Fruit fly (Drosophila melanogaster) whole organism, embryonic: ENCODE data around the gene CG14154.
A peak's percentile ranks its signal among the peaks of the same experiment; 100 is the strongest.

Experiments
- Atf3 ChIP-seq: fragments of 200-800 bp; sonication (Bioruptor generic); optimal IDR thresholded peaks from 3 replicates; lab custom pipeline; 2016; ENCODE audit warnings: missing biosample characterization, missing genetic modification characterization
- Atf6 ChIP-seq: fragments of 200-800 bp; sonication (Bioruptor generic); IDR thresholded peaks from 2 replicates; pipeline ENCODE4 v1.3.6; 2022; ENCODE audit warnings: missing biosample characterization, missing genetic modification characterization
- Bgb ChIP-seq: fragments of 200-800 bp; sonication (Bioruptor generic); IDR thresholded peaks from 2 replicates; pipeline ENCODE4 v1.3.6; 2022; ENCODE audit warnings: missing biosample characterization, missing genetic modification characterization; ENCODE audit not compliant: partially characterized antibody
- Blimp-1 ChIP-seq: fragments of 200-800 bp; sonication (Bioruptor generic); optimal IDR thresholded peaks from 3 replicates; lab custom pipeline; 2018; ENCODE audit warnings: missing biosample characterization, missing genetic modification characterization, mild to moderate bottlenecking, moderate library complexity, missing genetic modification reagents
- CG11247 ChIP-seq: fragments of 200-800 bp; sonication (Bioruptor generic); IDR thresholded peaks from 2 replicates; pipeline ENCODE4 v1.3.6; 2022; ENCODE audit warnings: missing biosample characterization, missing genetic modification characterization
- CG12071 ChIP-seq: fragments of 200-800 bp; sonication (Bioruptor generic); optimal IDR thresholded peaks from 3 replicates; lab custom pipeline; 2018; ENCODE audit warnings: missing biosample characterization, mild to moderate bottlenecking, missing genetic modification characterization
- CG13296 ChIP-seq: fragments of 200-800 bp; sonication (Bioruptor generic); optimal IDR thresholded peaks from 3 replicates; lab custom pipeline; 2018; ENCODE audit warnings: missing biosample characterization, mild to moderate bottlenecking, missing genetic modification characterization
- CG1529 ChIP-seq: fragments of 200-800 bp; sonication (Bioruptor generic); optimal IDR thresholded peaks from 3 replicates; lab custom pipeline; 2018; ENCODE audit warnings: missing biosample characterization, missing genetic modification characterization
- CG17361 ChIP-seq: fragments of 200-800 bp; sonication (Bioruptor generic); IDR thresholded peaks from 3 replicates; pipeline ENCODE4 v1.3.6; 2022; ENCODE audit warnings: missing biosample characterization, missing genetic modification characterization
- CG2120 ChIP-seq: fragments of 200-800 bp; sonication (Bioruptor generic); optimal IDR thresholded peaks from 3 replicates; lab custom pipeline; 2016; ENCODE audit warnings: missing biosample characterization, missing genetic modification characterization
- CG2199 ChIP-seq: fragments of 200-800 bp; sonication (Bioruptor generic); IDR thresholded peaks from 3 replicates; pipeline ENCODE4 v1.3.6; 2022; ENCODE audit warnings: missing biosample characterization, missing genetic modification characterization
- CG2712 ChIP-seq: fragments of 200-800 bp; optimal IDR thresholded peaks from 3 replicates; lab custom pipeline; 2019; ENCODE audit warnings: missing biosample characterization, mild to moderate bottlenecking, missing genetic modification characterization, moderate library complexity
- CG32772 ChIP-seq: fragments of 200-800 bp; sonication (Bioruptor generic); IDR thresholded peaks from 2 replicates; pipeline ENCODE4 v1.3.6; 2022; ENCODE audit warnings: missing biosample characterization, missing genetic modification characterization
- CG3407 ChIP-seq: fragments of 200-800 bp; sonication (Bioruptor generic); optimal IDR thresholded peaks from 2 replicates; lab custom pipeline; 2018; ENCODE audit warnings: missing biosample characterization, mild to moderate bottlenecking, missing genetic modification characterization
- CG4360 ChIP-seq: fragments of 200-800 bp; sonication (Bioruptor generic); IDR thresholded peaks from 2 replicates; pipeline ENCODE4 v1.3.6; 2022; ENCODE audit warnings: missing biosample characterization, missing genetic modification characterization
- CG4424 ChIP-seq: fragments of 200-800 bp; sonication (Bioruptor generic); optimal IDR thresholded peaks from 3 replicates; lab custom pipeline; 2016; ENCODE audit warnings: missing biosample characterization, missing genetic modification characterization
- CG6175 ChIP-seq: fragments of 200-800 bp; sonication (Bioruptor generic); IDR thresholded peaks from 3 replicates; pipeline ENCODE4 v1.3.6; 2022; ENCODE audit warnings: missing biosample characterization, missing genetic modification characterization
- CG6689 ChIP-seq: fragments of 200-800 bp; sonication (Bioruptor generic); IDR thresholded peaks from 2 replicates; pipeline ENCODE4 v1.3.6; 2022; ENCODE audit warnings: missing biosample characterization, missing genetic modification characterization
- CG6765 ChIP-seq: fragments of 200-800 bp; sonication (Bioruptor generic); optimal IDR thresholded peaks from 3 replicates; lab custom pipeline; 2017; ENCODE audit warnings: missing biosample characterization, mild to moderate bottlenecking, missing genetic modification characterization
- CG6813 ChIP-seq: fragments of 200-800 bp; sonication (Bioruptor generic); optimal IDR thresholded peaks from 2 replicates; lab custom pipeline; 2017; ENCODE audit warnings: missing biosample characterization, missing genetic modification characterization, mild to moderate bottlenecking, moderate library complexity, missing genetic modification reagents
- CG7928 ChIP-seq: fragments of 200-800 bp; sonication (Bioruptor generic); optimal IDR thresholded peaks from 2 replicates; lab custom pipeline; 2017; ENCODE audit warnings: missing biosample characterization, mild to moderate bottlenecking, missing genetic modification characterization
- CG8944 ChIP-seq: fragments of 200-800 bp; sonication (Bioruptor generic); optimal IDR thresholded peaks from 3 replicates; lab custom pipeline; 2016; ENCODE audit warnings: missing biosample characterization, missing genetic modification characterization
- CG9215 ChIP-seq: fragments of 200-800 bp; sonication (Bioruptor generic); IDR thresholded peaks from 2 replicates; pipeline ENCODE4 v1.3.6; 2022; ENCODE audit warnings: missing biosample characterization, missing genetic modification characterization
- CG9876 ChIP-seq: fragments of 200-800 bp; sonication (Bioruptor generic); optimal IDR thresholded peaks from 2 replicates; lab custom pipeline; 2016; ENCODE audit warnings: missing biosample characterization, missing genetic modification characterization
- E2f2 ChIP-seq: fragments of 200-800 bp; sonication (Bioruptor generic); IDR thresholded peaks from 2 replicates; pipeline ENCODE4 v1.3.6; 2022; ENCODE audit warnings: missing biosample characterization, missing genetic modification characterization
- ERR ChIP-seq: fragments of 200-800 bp; sonication (Bioruptor generic); optimal IDR thresholded peaks from 2 replicates; lab custom pipeline; 2016; ENCODE audit warnings: missing biosample characterization, missing genetic modification characterization
- Hey ChIP-seq: fragments of 200-800 bp; sonication (Bioruptor generic); optimal IDR thresholded peaks from 3 replicates; lab custom pipeline; 2018; ENCODE audit warnings: missing biosample characterization, mild to moderate bottlenecking, missing genetic modification characterization
- HmgD ChIP-seq: fragments of 200-800 bp; sonication (Bioruptor generic); optimal IDR thresholded peaks from 3 replicates; lab custom pipeline; 2016; ENCODE audit warnings: missing biosample characterization, missing genetic modification characterization
- MESR4 ChIP-seq: fragments of 200-800 bp; sonication (Bioruptor generic); optimal IDR thresholded peaks from 2 replicates; lab custom pipeline; 2018; ENCODE audit warnings: missing biosample characterization, mild to moderate bottlenecking, missing genetic modification characterization, moderate library complexity
- Poxn ChIP-seq: fragments of 200-800 bp; sonication (Bioruptor generic); IDR thresholded peaks from 2 replicates; pipeline ENCODE4 v1.3.6; 2022; ENCODE audit warnings: missing biosample characterization, missing genetic modification characterization
- Ptx1 ChIP-seq: fragments of 200-800 bp; sonication (Bioruptor generic); IDR thresholded peaks from 2 replicates; pipeline ENCODE4 v1.3.6; 2022; ENCODE audit warnings: missing biosample characterization, missing genetic modification characterization
- Tbp ChIP-seq: fragments of >200 bp; optimal IDR thresholded peaks from 2 replicates; lab custom pipeline; 2018; ENCODE audit warnings: missing biosample characterization, missing genetic modification characterization
- ac ChIP-seq: fragments of 200-800 bp; sonication (Bioruptor generic); optimal IDR thresholded peaks from 3 replicates; lab custom pipeline; 2017; ENCODE audit warnings: missing biosample characterization, mild to moderate bottlenecking, missing genetic modification characterization
- aop ChIP-seq: fragments of 200-800 bp; sonication (Bioruptor generic); IDR thresholded peaks from 2 replicates; pipeline ENCODE4 v1.3.6; 2022; ENCODE audit warnings: missing biosample characterization, missing genetic modification characterization
- ara ChIP-seq: fragments of 200-800 bp; sonication (Bioruptor generic); IDR thresholded peaks from 2 replicates; pipeline ENCODE4 v1.3.6; 2022; ENCODE audit warnings: missing biosample characterization, missing genetic modification characterization
- bigmax ChIP-seq: fragments of 200-800 bp; sonication (Bioruptor generic); optimal IDR thresholded peaks from 2 replicates; lab custom pipeline; 2018; ENCODE audit warnings: missing biosample characterization, mild to moderate bottlenecking, missing genetic modification characterization
- ems ChIP-seq: fragments of 200-800 bp; sonication (Bioruptor generic); optimal IDR thresholded peaks from 3 replicates; lab custom pipeline; 2016; ENCODE audit warnings: missing biosample characterization, missing genetic modification characterization
- fru ChIP-seq: fragments of >200 bp; optimal IDR thresholded peaks from 2 replicates; lab custom pipeline; 2017
- ftz-f1 ChIP-seq: fragments of 200-800 bp; sonication (Bioruptor generic); optimal IDR thresholded peaks from 2 replicates; lab custom pipeline; 2016; ENCODE audit warnings: missing biosample characterization, missing genetic modification characterization
- gem ChIP-seq: fragments of 200-800 bp; sonication (Bioruptor generic); optimal IDR thresholded peaks from 2 replicates; lab custom pipeline; 2019; ENCODE audit warnings: missing biosample characterization, mild to moderate bottlenecking, missing genetic modification characterization, moderate library complexity
- lab ChIP-seq: fragments of 200-800 bp; sonication (Bioruptor generic); optimal IDR thresholded peaks from 3 replicates; lab custom pipeline; 2017; ENCODE audit warnings: missing biosample characterization, missing genetic modification characterization, mild to moderate bottlenecking, moderate library complexity, missing genetic modification reagents
- lilli ChIP-seq: fragments of 200-800 bp; sonication (Bioruptor generic); optimal IDR thresholded peaks from 3 replicates; lab custom pipeline; 2016; ENCODE audit warnings: missing biosample characterization, missing genetic modification characterization
- lov ChIP-seq, 2 experiments: fragments of 200-800 bp in 1 of 2; fragments of >200 bp in 1 of 2; sonication (Bioruptor generic) in 1 of 2; IDR thresholded peaks in 1 of 2; optimal IDR thresholded peaks in 1 of 2; 2 replicates in 1 of 2; 3 replicates in 1 of 2; pipeline versions ENCODE4 v1.3.6 to Lab custom; 2017 to 2022; ENCODE audit warnings: missing biosample characterization in 1 of 2, missing genetic modification characterization in 1 of 2
- mirr ChIP-seq: fragments of 200-800 bp; sonication (Bioruptor generic); optimal IDR thresholded peaks from 3 replicates; lab custom pipeline; 2018; ENCODE audit warnings: missing biosample characterization, mild to moderate bottlenecking, missing genetic modification characterization
- p53 ChIP-seq: fragments of 200-800 bp; sonication (Bioruptor generic); optimal IDR thresholded peaks from 2 replicates; lab custom pipeline; 2016; ENCODE audit warnings: missing biosample characterization, missing genetic modification characterization
- rib ChIP-seq: fragments of 200-800 bp; sonication (Bioruptor generic); IDR thresholded peaks from 2 replicates; pipeline ENCODE4 v1.3.6; 2022; ENCODE audit warnings: missing biosample characterization, missing genetic modification characterization
- salm ChIP-seq: fragments of 200-800 bp; sonication (Bioruptor generic); optimal IDR thresholded peaks from 2 replicates; lab custom pipeline; 2018; ENCODE audit warnings: missing biosample characterization, mild to moderate bottlenecking, missing genetic modification characterization
- so ChIP-seq: fragments of 200-800 bp; sonication (Bioruptor generic); IDR thresholded peaks from 3 replicates; pipeline ENCODE4 v1.3.6; 2022; ENCODE audit warnings: missing biosample characterization, missing genetic modification characterization
- sr ChIP-seq: fragments of 200-800 bp; sonication (Bioruptor generic); IDR thresholded peaks from 3 replicates; pipeline ENCODE4 v1.3.6; 2022; ENCODE audit warnings: missing biosample characterization, missing genetic modification characterization
- trh ChIP-seq: fragments of 200-800 bp; sonication (Bioruptor generic); optimal IDR thresholded peaks from 2 replicates; lab custom pipeline; 2016; ENCODE audit warnings: missing biosample characterization, missing genetic modification characterization
- wek ChIP-seq: fragments of 200-800 bp; sonication (Bioruptor generic); optimal IDR thresholded peaks from 3 replicates; lab custom pipeline; 2018; ENCODE audit warnings: missing biosample characterization, mild to moderate bottlenecking, missing genetic modification characterization, moderate library complexity
- z ChIP-seq: fragments of 200-800 bp; sonication (Bioruptor generic); IDR thresholded peaks from 3 replicates; pipeline ENCODE4 v1.3.6; 2022; ENCODE audit warnings: missing biosample characterization, missing genetic modification characterization
- zfh1 ChIP-seq: fragments of 200-800 bp; sonication (Bioruptor generic); IDR thresholded peaks from 3 replicates; pipeline ENCODE4 v1.3.6; 2022; ENCODE audit warnings: missing biosample characterization, missing genetic modification characterization

CG14154 gene

DNA sequence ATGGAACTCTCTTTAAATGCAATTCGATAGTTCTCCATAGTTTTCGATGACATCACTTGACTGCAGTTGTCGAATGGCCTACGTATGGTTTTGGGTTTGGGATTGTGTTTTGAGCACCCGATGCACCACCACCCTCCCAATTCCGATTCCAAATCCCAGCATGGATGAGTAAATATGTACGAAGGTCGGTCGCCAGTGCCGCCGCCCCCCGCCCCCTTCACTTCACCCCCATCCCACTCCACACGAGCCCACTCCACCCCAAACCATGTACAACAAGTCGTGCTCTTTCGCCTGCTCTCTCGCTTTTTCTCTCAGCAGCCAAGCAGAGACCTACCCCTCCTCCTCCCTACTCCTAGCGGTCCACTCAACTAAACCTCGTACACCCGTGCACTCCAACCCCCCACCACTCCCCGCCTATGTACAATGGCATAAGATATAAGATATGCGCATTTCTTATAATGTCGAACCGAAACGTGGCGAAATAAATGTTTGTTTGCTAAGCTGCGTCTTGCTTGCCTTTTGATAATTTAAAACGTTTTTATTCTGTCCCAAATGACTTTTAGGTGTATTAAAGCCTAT is 39.1 kb downstream of the CG14154 start (continued):
- TF ChIP-seq Bgb (GFP tag; lab: Robert Waterston, UW) (peak; percentile 38; the same call in 1 of the 2 replicates), z (GFP tag; lab: Robert Waterston, UW) (peak; percentile 66; the same call in 1 of the 3 replicates), CG4424 (no peak), ara (GFP tag; lab: Robert Waterston, UW) (0 out of 2 replicates have a peak, but pooled peaks have one; percentile 32), CG6175 (0 out of 3 replicates have a peak, but pooled peaks have one; percentile 45), MESR4 (GFP tag; lab: Kevin White, UChicago) (no peak), Hey (tag; lab: Kevin White, UChicago) (peak; percentile 7), Blimp-1 (GFP tag; lab: Kevin White, UChicago) (no peak), Atf3 (GFP tag; lab: Kevin White, UChicago) (no peak), lov (optimal IDR thresholded peaks at IDR 0.05; lab: Kevin White, UChicago) (no peak), lov (GFP tag; IDR thresholded peaks at IDR 0.05; lab: Robert Waterston, UW) (0 out of 3 replicates have a peak, but pooled peaks have one; percentile 56), CG17361 (GFP tag; lab: Robert Waterston, UW) (no peak), fru (no peak), CG9876 (GFP tag; lab: Kevin White, UChicago) (no peak), p53 (no peak), CG2199 (GFP tag; lab: Robert Waterston, UW) (no peak), aop (GFP tag; lab: Robert Waterston, UW) (no peak), rib (GFP tag; lab: Robert Waterston, UW) (peak; percentile 65; the same call in 1 of the 2 replicates), wek (GFP tag; lab: Kevin White, UChicago) (peak; percentile 23), CG7928 (no peak), so (GFP tag; lab: Robert Waterston, UW) (peak; percentile 40; the same call in 1 of the 3 replicates), ac (no peak), CG4360 (0 out of 2 replicates have a peak, but pooled peaks have one; percentile 34), CG9215 (GFP tag; lab: Robert Waterston, UW) (no peak), CG6689 (GFP tag; lab: Robert Waterston, UW) (peak; percentile 44; the same call in 1 of the 2 replicates), gem (tag; lab: Kevin White, UChicago) (no peak), mirr (peak; percentile 18), ERR (GFP tag; lab: Kevin White, UChicago) (no peak), trh (GFP tag; lab: Kevin White, UChicago) (no peak), Atf6 (GFP tag; lab: Robert Waterston, UW) (0 out of 2 replicates have a peak, but pooled peaks have one; percentile 35), CG3407 (GFP tag; lab: Kevin White, UChicago) (no peak), CG8944 (GFP tag; lab: Kevin White, UChicago) (no peak), CG13296 (GFP tag; lab: Kevin White, UChicago) (no peak), CG6813 (GFP tag; lab: Kevin White, UChicago) (no peak), CG6765 (no peak), sr (GFP tag; lab: Robert Waterston, UW) (0 out of 3 replicates have a peak, but pooled peaks have one; percentile 40), CG32772 (0 out of 2 replicates have a peak, but pooled peaks have one; percentile 15)

DNA sequence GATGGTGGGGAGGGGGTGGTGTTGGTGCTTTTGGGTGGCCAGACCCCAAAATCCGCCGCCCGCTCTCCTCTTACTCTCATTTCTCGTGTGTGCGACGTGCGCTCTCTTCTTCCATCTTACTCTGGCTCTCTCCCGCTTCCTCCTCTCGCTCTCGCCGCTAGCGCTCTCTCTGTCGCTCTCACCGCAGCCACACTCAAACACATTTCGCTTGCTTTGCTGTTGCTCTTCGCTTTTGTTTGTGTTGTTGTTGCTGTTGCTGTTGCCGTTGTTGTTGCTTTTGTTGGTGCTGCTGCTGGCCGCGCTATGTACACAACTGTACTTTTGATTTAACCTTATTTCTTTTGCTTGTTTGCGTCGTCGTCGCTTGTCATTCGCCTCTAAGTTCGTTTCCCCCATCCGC is 40.1 kb downstream of the CG14154 start:
- TF ChIP-seq bigmax (GFP tag; lab: Kevin White, UChicago) = peak; percentile 9
- TF ChIP-seq zfh1 (GFP tag; lab: Robert Waterston, UW) = peak; percentile 28; the same call in 1 of the 3 replicates
- TF ChIP-seq Poxn (GFP tag; lab: Robert Waterston, UW) = no peak
- TF ChIP-seq lab = no peak
- no peak for TF ChIP-seq CG1529 (GFP tag; lab: Kevin White, UChicago)
- no peak; the same call in 1 of the 2 replicates for TF ChIP-seq E2f2 (GFP tag; lab: Robert Waterston, UW)
- no peak for TF ChIP-seq ems (GFP tag; lab: Kevin White, UChicago)
- TF ChIP-seq Tbp (GFP tag; lab: Kevin White, UChicago) = no peak
- no peak for TF ChIP-seq lilli (GFP tag; lab: Kevin White, UChicago)
- no peak for TF ChIP-seq ftz-f1
- TF ChIP-seq CG11247 (GFP tag; lab: Robert Waterston, UW) = no peak
- no peak for TF ChIP-seq CG12071 (GFP tag; lab: Kevin White, UChicago)
- TF ChIP-seq salm (tag; lab: Kevin White, UChicago) = no peak
- no peak for TF ChIP-seq CG2712
- no peak for TF ChIP-seq CG2120 (GFP tag; lab: Kevin White, UChicago)
- TF ChIP-seq Ptx1 = no peak
- no peak for TF ChIP-seq HmgD
